Worm (Caenorhabditis elegans) whole organism, midembryonic: ENCODE measurements around the gene scl-24.

ENCODE experiments used
- T22C8.4 ChIP-seq: fragments of 200-800 bp; sonication (Bioruptor generic); IDR thresholded peaks from 2 replicates; pipeline ENCODE4 v1.3.6; 2022; ENCODE audit warnings: missing genetic modification characterization, missing compliant biosample characterization
- cog-1 ChIP-seq: sonication (generic microtip); optimal IDR thresholded peaks from 2 replicates; lab custom pipeline; 2016; ENCODE audit warnings: missing genetic modification characterization, missing compliant biosample characterization
- flt-1 ChIP-seq: fragments of 200-800 bp; sonication (Bioruptor generic); IDR thresholded peaks from 2 replicates; pipeline ENCODE4 v1.3.6; 2022; ENCODE audit warnings: missing genetic modification characterization, missing compliant biosample characterization
- klf-2 ChIP-seq: fragments of 200-800 bp; sonication (Bioruptor generic); conservative IDR thresholded peaks from 2 replicates; pipeline ENCODE4 v1.3.6; 2022; ENCODE audit warnings: missing genetic modification reagents, missing genetic modification characterization, missing compliant biosample characterization
- med-1 ChIP-seq: sonication (generic microtip); optimal IDR thresholded peaks from 2 replicates; lab custom pipeline; 2017; ENCODE audit warnings: missing genetic modification characterization, mild to moderate bottlenecking, missing compliant biosample characterization, antibody characterized with exemption, missing genetic modification reagents; ENCODE audit not compliant: insufficient read depth
- ref-1 ChIP-seq: fragments of 200-800 bp; sonication (Bioruptor generic); conservative IDR thresholded peaks from 2 replicates; pipeline ENCODE4 v1.3.6; 2022; ENCODE audit warnings: missing genetic modification reagents, missing genetic modification characterization, missing compliant biosample characterization
- tab-1 ChIP-seq: fragments of 200-800 bp; sonication (Bioruptor generic); IDR thresholded peaks from 2 replicates; pipeline ENCODE4 v1.3.6; 2022; ENCODE audit warnings: missing genetic modification characterization, missing compliant biosample characterization
- ztf-23 ChIP-seq: fragments of 200-800 bp; sonication (Bioruptor generic); IDR thresholded peaks from 2 replicates; pipeline ENCODE4 v1.3.6; 2022; ENCODE audit warnings: missing genetic modification reagents, missing genetic modification characterization, missing compliant biosample characterization

DNA sequence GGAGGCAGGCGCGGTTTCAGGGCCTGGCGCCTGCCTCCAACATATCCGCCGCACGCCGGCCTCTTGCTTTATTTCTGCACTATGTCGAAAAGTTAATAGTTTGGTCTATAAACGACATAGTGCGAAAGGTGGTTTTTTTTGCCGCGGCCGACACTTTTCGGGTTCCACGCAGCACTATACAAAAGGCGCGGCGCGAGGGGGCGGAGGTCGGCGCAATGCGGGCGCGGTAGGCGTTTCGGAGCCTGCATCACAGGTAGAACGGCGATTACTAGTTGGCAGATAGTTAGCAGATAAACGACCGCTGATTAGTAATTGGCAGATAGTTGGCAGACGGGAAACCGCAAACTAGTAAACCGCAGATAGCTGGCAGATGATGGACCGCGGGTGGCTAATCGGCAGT is 26.6 kb downstream of the scl-24 start:
- 0 out of 2 replicates have a peak, but pooled peaks have one; percentile 32 for TF ChIP-seq tab-1 (GFP tag; lab: Robert Waterston, UW)
- TF ChIP-seq med-1 (GFP tag; lab: Kevin White, UChicago): no peak
- TF ChIP-seq flt-1 (GFP tag; lab: Robert Waterston, UW): no peak
- no peak for TF ChIP-seq ref-1 (GFP tag; lab: Robert Waterston, UW)
- TF ChIP-seq T22C8.4 (GFP tag; lab: Robert Waterston, UW): no peak
- no peak for TF ChIP-seq klf-2 (GFP tag; lab: Robert Waterston, UW)
- TF ChIP-seq ztf-23: no peak
- no peak for TF ChIP-seq cog-1 (tag; lab: Kevin White, UChicago)
